Fruit fly (Drosophila melanogaster): Measurements from ENCODE around the gene CG34267.

The CG34267 gene

dm6 chr3L:524246-524645, 24.0 kb upstream of the CG34267 start:
- peak; percentile 21 for TF ChIP-seq Eip78C (GFP tag)
- TF ChIP-seq CG6808 (GFP tag; optimal IDR thresholded peaks at IDR 0.05): no peak
- TF ChIP-seq ss (GFP tag; optimal IDR thresholded peaks at IDR 0.05): peak in 1 of 2 experiments; percentile 12
- TF ChIP-seq Blimp-1 (GFP tag; optimal IDR thresholded peaks at IDR 0.05): peak; percentile 68

dm6 chr3L:520465-521216, 20.4 kb upstream of the CG34267 start:
- TF ChIP-seq Sox15 (GFP tag; optimal IDR thresholded peaks at IDR 0.05) (no peak), Hr4 (GFP tag; optimal IDR thresholded peaks at IDR 0.05) (peak; percentile 29), CG15336 (GFP tag; IDR thresholded peaks at IDR 0.05) (no peak), eg (GFP tag; IDR thresholded peaks at IDR 0.05) (no peak), Ets21C (GFP tag; optimal IDR thresholded peaks at IDR 0.05) (no peak), Eip75B (GFP tag; optimal IDR thresholded peaks at IDR 0.05) (peak; percentile 10), svp (GFP tag) (peak; percentile 69), OdsH (GFP tag; optimal IDR thresholded peaks at IDR 0.05) (peak; percentile 3), ss (GFP tag; optimal IDR thresholded peaks at IDR 0.05) (peak; percentile 9 to 81), CG32006 (GFP tag; optimal IDR thresholded peaks at IDR 0.05) (peak; percentile 32), CG9139 (GFP tag; optimal IDR thresholded peaks at IDR 0.05) (no peak), CG31627 (GFP tag; optimal IDR thresholded peaks at IDR 0.05) (peak; percentile 10), CG3919 (GFP tag; optimal IDR thresholded peaks at IDR 0.05) (no peak), fkh (GFP tag; optimal IDR thresholded peaks at IDR 0.05) (no peak), Hr39 (GFP tag; optimal IDR thresholded peaks at IDR 0.05) (peak; percentile 25), CG16779 (tag; optimal IDR thresholded peaks at IDR 0.05) (no peak), acj6 (GFP tag; optimal IDR thresholded peaks at IDR 0.05) (no peak), Sox102F (GFP tag; optimal IDR thresholded peaks at IDR 0.05) (peak; percentile 16), salr (GFP tag; optimal IDR thresholded peaks at IDR 0.05) (no peak), topi (GFP tag; optimal IDR thresholded peaks at IDR 0.05) (no peak), net (GFP tag; optimal IDR thresholded peaks at IDR 0.05) (no peak), Hr38 (GFP tag; optimal IDR thresholded peaks at IDR 0.05) (no peak), pdm3 (GFP tag; optimal IDR thresholded peaks at IDR 0.05) (peak; percentile 10), esn (GFP tag; optimal IDR thresholded peaks at IDR 0.05) (peak; percentile 31), CG6163 (GFP tag; IDR thresholded peaks at IDR 0.05) (peak; percentile 30; the same call in 1 of the 3 replicates), CG11902 (GFP tag; optimal IDR thresholded peaks at IDR 0.05) (peak; percentile 7), lz (GFP tag; optimal IDR thresholded peaks at IDR 0.05) (no peak), Eip78C (GFP tag) (peak; percentile 77), CG11762 (GFP tag; optimal IDR thresholded peaks at IDR 0.05; ENCODE audit: insufficient read depth) (no peak), CG6808 (GFP tag; optimal IDR thresholded peaks at IDR 0.05) (no peak)

dm6 chr3L:516948-517599, 16.8 kb upstream of the CG34267 start:
- no peak for TF ChIP-seq Ets96B (tag; optimal IDR thresholded peaks at IDR 0.05)
- TF ChIP-seq lz (GFP tag; optimal IDR thresholded peaks at IDR 0.05): no peak
- peak; percentile 8 for TF ChIP-seq CG31627 (GFP tag; optimal IDR thresholded peaks at IDR 0.05)
- TF ChIP-seq Gug (GFP tag; IDR thresholded peaks at IDR 0.05): peak; percentile 70
- no peak for TF ChIP-seq Hr38 (GFP tag; optimal IDR thresholded peaks at IDR 0.05)
- TF ChIP-seq spab (GFP tag; optimal IDR thresholded peaks at IDR 0.05): no peak
- peak; percentile 14 for TF ChIP-seq Sox14 (GFP tag; optimal IDR thresholded peaks at IDR 0.05)
- no peak for TF ChIP-seq fd59A (GFP tag; optimal IDR thresholded peaks at IDR 0.05)
- TF ChIP-seq Eip75B (GFP tag; optimal IDR thresholded peaks at IDR 0.05): peak; percentile 9
- no peak for TF ChIP-seq Ets21C (GFP tag; optimal IDR thresholded peaks at IDR 0.05)
- TF ChIP-seq Hr4 (GFP tag; optimal IDR thresholded peaks at IDR 0.05): peak; percentile 86
- TF ChIP-seq CG8119 (GFP tag; IDR thresholded peaks at IDR 0.05): peak; percentile 91
- TF ChIP-seq CG9139 (GFP tag; optimal IDR thresholded peaks at IDR 0.05): no peak
- TF ChIP-seq Blimp-1 (GFP tag; optimal IDR thresholded peaks at IDR 0.05): no peak
- peak; percentile 59 for TF ChIP-seq dac (GFP tag; optimal IDR thresholded peaks at IDR 0.05)
- peak; percentile 66 for TF ChIP-seq svp (GFP tag)
- TF ChIP-seq pdm3 (GFP tag; optimal IDR thresholded peaks at IDR 0.05): peak; percentile 32
- no peak for TF ChIP-seq fkh (GFP tag; optimal IDR thresholded peaks at IDR 0.05)
- no peak for TF ChIP-seq CG34406 (GFP tag; optimal IDR thresholded peaks at IDR 0.05)
- TF ChIP-seq CG10631 (GFP tag; optimal IDR thresholded peaks at IDR 0.05): peak; percentile 40
- peak; percentile 52 for TF ChIP-seq OdsH (GFP tag; optimal IDR thresholded peaks at IDR 0.05)
- no peak for TF ChIP-seq CG8319 (GFP tag; optimal IDR thresholded peaks at IDR 0.05)
- TF ChIP-seq fd85E (GFP tag; optimal IDR thresholded peaks at IDR 0.05): no peak
- TF ChIP-seq CG32006 (GFP tag; optimal IDR thresholded peaks at IDR 0.05): peak; percentile 84
- TF ChIP-seq Sox102F (GFP tag; optimal IDR thresholded peaks at IDR 0.05): no peak
- no peak for TF ChIP-seq vri (GFP tag; optimal IDR thresholded peaks at IDR 0.05)
- no peak for TF ChIP-seq CG1621 (tag; optimal IDR thresholded peaks at IDR 0.05)
- TF ChIP-seq CG11902 (GFP tag; optimal IDR thresholded peaks at IDR 0.05): no peak
- no peak for TF ChIP-seq CG16779 (tag; optimal IDR thresholded peaks at IDR 0.05)

Measured in whole organism, prepupa.